Fruit fly (Drosophila melanogaster) whole organism, embryonic: ENCODE data around the gene CG12783.

Experiments
- Bdp1 ChIP-seq: fragments of 200-800 bp; sonication (Bioruptor generic); optimal IDR thresholded peaks from 3 replicates; lab custom pipeline; 2016; ENCODE audit warnings: missing biosample characterization, missing genetic modification characterization
- CG10267 ChIP-seq: fragments of 200-800 bp; sonication (Bioruptor generic); optimal IDR thresholded peaks from 2 replicates; lab custom pipeline; 2018; ENCODE audit warnings: missing biosample characterization, mild to moderate bottlenecking, missing genetic modification characterization, moderate library complexity
- CG11504 ChIP-seq: fragments of 200-800 bp; sonication (Bioruptor generic); optimal IDR thresholded peaks from 3 replicates; lab custom pipeline; 2019; ENCODE audit warnings: missing biosample characterization, mild to moderate bottlenecking, missing genetic modification characterization, moderate library complexity
- CG12744 ChIP-seq: fragments of 200-800 bp; sonication (Bioruptor generic); optimal IDR thresholded peaks from 2 replicates; lab custom pipeline; 2016; ENCODE audit warnings: missing biosample characterization, missing genetic modification characterization
- CG13424 ChIP-seq: fragments of 200-800 bp; sonication (Bioruptor generic); optimal IDR thresholded peaks from 2 replicates; lab custom pipeline; 2019; ENCODE audit warnings: missing biosample characterization, mild to moderate bottlenecking, missing genetic modification characterization, moderate library complexity
- CG13894 ChIP-seq: fragments of 200-800 bp; sonication (Bioruptor generic); optimal IDR thresholded peaks from 3 replicates; lab custom pipeline; 2018; ENCODE audit warnings: missing biosample characterization, mild to moderate bottlenecking, missing genetic modification characterization, moderate library complexity
- CG14050 ChIP-seq: fragments of 200-800 bp; sonication (Bioruptor generic); IDR thresholded peaks from 3 replicates; pipeline ENCODE4 v1.3.6; 2022; ENCODE audit warnings: missing biosample characterization, missing genetic modification characterization
- CG14667 ChIP-seq: fragments of 200-800 bp; sonication (Bioruptor generic); IDR thresholded peaks from 2 replicates; pipeline ENCODE4 v1.3.6; 2022; ENCODE audit warnings: missing biosample characterization, missing genetic modification characterization
- CG14710 ChIP-seq: fragments of 200-800 bp; sonication (Bioruptor generic); optimal IDR thresholded peaks from 3 replicates; lab custom pipeline; 2019; ENCODE audit warnings: missing biosample characterization, mild to moderate bottlenecking, missing genetic modification characterization, moderate library complexity
- CG15011 ChIP-seq: fragments of 200-800 bp; sonication (Bioruptor generic); optimal IDR thresholded peaks from 3 replicates; lab custom pipeline; 2018; ENCODE audit warnings: missing biosample characterization, mild to moderate bottlenecking, missing genetic modification characterization
- CG15073 ChIP-seq: fragments of 200-800 bp; sonication (Bioruptor generic); optimal IDR thresholded peaks from 2 replicates; lab custom pipeline; 2016; ENCODE audit warnings: missing biosample characterization, missing genetic modification characterization
- CG17912 ChIP-seq: fragments of 200-800 bp; sonication (Bioruptor generic); optimal IDR thresholded peaks from 2 replicates; lab custom pipeline; 2018; ENCODE audit warnings: missing biosample characterization, mild to moderate bottlenecking, missing genetic modification characterization
- CG32772 ChIP-seq: fragments of 200-800 bp; sonication (Bioruptor generic); IDR thresholded peaks from 2 replicates; pipeline ENCODE4 v1.3.6; 2022; ENCODE audit warnings: missing biosample characterization, missing genetic modification characterization
- CG34224 ChIP-seq: fragments of 200-800 bp; sonication (Bioruptor generic); IDR thresholded peaks from 3 replicates; pipeline ENCODE4 v1.3.6; 2022; ENCODE audit warnings: missing biosample characterization, missing genetic modification characterization; ENCODE audit not compliant: partially characterized antibody
- CG3838 ChIP-seq: fragments of 200-800 bp; sonication (Bioruptor generic); optimal IDR thresholded peaks from 3 replicates; lab custom pipeline; 2016; ENCODE audit warnings: missing biosample characterization, missing genetic modification characterization
- CG4707 ChIP-seq: fragments of 200-800 bp; sonication (Bioruptor generic); optimal IDR thresholded peaks from 2 replicates; lab custom pipeline; 2018; ENCODE audit warnings: missing biosample characterization, mild to moderate bottlenecking, missing genetic modification characterization, moderate library complexity
- CG4854 ChIP-seq: fragments of 200-800 bp; sonication (Bioruptor generic); optimal IDR thresholded peaks from 2 replicates; lab custom pipeline; 2016; ENCODE audit warnings: missing biosample characterization, missing genetic modification characterization, inconsistent platforms
- CG6654 ChIP-seq: fragments of 200-800 bp; sonication (Bioruptor generic); optimal IDR thresholded peaks from 2 replicates; lab custom pipeline; 2017; ENCODE audit warnings: missing biosample characterization, mild to moderate bottlenecking, missing genetic modification characterization
- CG6689 ChIP-seq: fragments of 200-800 bp; sonication (Bioruptor generic); IDR thresholded peaks from 2 replicates; pipeline ENCODE4 v1.3.6; 2022; ENCODE audit warnings: missing biosample characterization, missing genetic modification characterization
- CG7556 ChIP-seq: fragments of 200-800 bp; sonication (Bioruptor generic); optimal IDR thresholded peaks from 2 replicates; lab custom pipeline; 2017; ENCODE audit warnings: missing biosample characterization, mild to moderate bottlenecking, missing genetic modification characterization
- CG7786 ChIP-seq: fragments of 200-800 bp; sonication (Bioruptor generic); optimal IDR thresholded peaks from 2 replicates; lab custom pipeline; 2016; ENCODE audit warnings: missing biosample characterization, missing genetic modification characterization
- CoRest ChIP-seq: fragments of 200-800 bp; sonication (Bioruptor generic); optimal IDR thresholded peaks from 3 replicates; lab custom pipeline; 2018; ENCODE audit warnings: missing biosample characterization, mild to moderate bottlenecking, missing genetic modification characterization, moderate library complexity
- Dbx ChIP-seq: fragments of 200-800 bp; sonication (Bioruptor generic); IDR thresholded peaks from 3 replicates; pipeline ENCODE4 v1.3.6; 2022; ENCODE audit warnings: missing biosample characterization, missing genetic modification characterization
- E2f1 ChIP-seq: fragments of 200-800 bp; sonication (Bioruptor generic); IDR thresholded peaks from 2 replicates; pipeline ENCODE4 v1.3.6; 2022; ENCODE audit warnings: missing biosample characterization, missing genetic modification characterization
- Hand ChIP-seq: fragments of 200-800 bp; sonication (Bioruptor generic); optimal IDR thresholded peaks from 2 replicates; lab custom pipeline; 2017; ENCODE audit warnings: mild to moderate bottlenecking, missing biosample characterization, missing genetic modification reagents, missing genetic modification characterization
- Opbp ChIP-seq: fragments of 200-800 bp; sonication (Bioruptor generic); IDR thresholded peaks from 3 replicates; pipeline ENCODE4 v1.3.6; 2022; ENCODE audit warnings: missing biosample characterization, missing genetic modification characterization; ENCODE audit not compliant: partially characterized antibody
- Ptx1 ChIP-seq: fragments of 200-800 bp; sonication (Bioruptor generic); IDR thresholded peaks from 2 replicates; pipeline ENCODE4 v1.3.6; 2022; ENCODE audit warnings: missing biosample characterization, missing genetic modification characterization
- Rx ChIP-seq: fragments of 200-800 bp; sonication (Bioruptor generic); IDR thresholded peaks from 2 replicates; pipeline ENCODE4 v1.3.6; 2022; ENCODE audit warnings: missing biosample characterization, missing genetic modification characterization
- Sin3A ChIP-seq: fragments of >200 bp; optimal IDR thresholded peaks from 2 replicates; lab custom pipeline; 2018
- abd-A ChIP-seq: fragments of 200-800 bp; sonication (Bioruptor generic); optimal IDR thresholded peaks from 3 replicates; lab custom pipeline; 2019; ENCODE audit warnings: missing biosample characterization, mild to moderate bottlenecking, missing genetic modification characterization, moderate library complexity
- bab2 ChIP-seq: fragments of 200-800 bp; sonication (Bioruptor generic); optimal IDR thresholded peaks from 2 replicates; lab custom pipeline; 2016; ENCODE audit warnings: missing biosample characterization, missing genetic modification characterization
- bcd ChIP-seq: fragments of 200-800 bp; sonication (Bioruptor generic); optimal IDR thresholded peaks from 2 replicates; lab custom pipeline; 2017; ENCODE audit warnings: missing biosample characterization, mild to moderate bottlenecking, missing genetic modification characterization
- chm ChIP-seq: fragments of 200-800 bp; sonication (Bioruptor generic); IDR thresholded peaks from 2 replicates; pipeline ENCODE4 v1.3.6; 2022; ENCODE audit warnings: missing biosample characterization, missing genetic modification characterization
- dpn ChIP-seq, 2 experiments: fragments of 200-800 bp; sonication (Bioruptor generic); optimal IDR thresholded peaks; 3 replicates each; lab custom pipeline; 2016; ENCODE audit warnings: missing biosample characterization in 2 of 2, missing genetic modification characterization in 2 of 2
- emc ChIP-seq: fragments of 200-800 bp; sonication (Bioruptor generic); optimal IDR thresholded peaks from 2 replicates; lab custom pipeline; 2016; ENCODE audit warnings: missing biosample characterization, missing genetic modification characterization
- ewg ChIP-seq: fragments of 200-800 bp; sonication (Bioruptor generic); optimal IDR thresholded peaks from 3 replicates; lab custom pipeline; 2017; ENCODE audit warnings: mild to moderate bottlenecking, missing biosample characterization, missing genetic modification reagents, missing genetic modification characterization
- gce ChIP-seq: fragments of 200-800 bp; sonication (Bioruptor generic); IDR thresholded peaks from 3 replicates; pipeline ENCODE4 v1.3.6; 2022; ENCODE audit warnings: missing biosample characterization, missing genetic modification characterization
- gcm2 ChIP-seq: fragments of 200-800 bp; sonication (Bioruptor generic); optimal IDR thresholded peaks from 2 replicates; lab custom pipeline; 2016; ENCODE audit warnings: missing biosample characterization, missing genetic modification characterization
- ham ChIP-seq: fragments of 200-800 bp; sonication (Bioruptor generic); IDR thresholded peaks from 2 replicates; pipeline ENCODE4 v1.3.6; 2022; ENCODE audit warnings: missing biosample characterization, missing genetic modification characterization
- her ChIP-seq: fragments of 200-800 bp; sonication (Bioruptor generic); optimal IDR thresholded peaks from 2 replicates; lab custom pipeline; 2016; ENCODE audit warnings: missing biosample characterization, missing genetic modification characterization
- insv ChIP-seq, 2 experiments: fragments of 200-800 bp; sonication (Bioruptor generic); optimal IDR thresholded peaks; 3 replicates each; lab custom pipeline; 2016 to 2018; ENCODE audit warnings: missing biosample characterization in 2 of 2, missing genetic modification characterization in 2 of 2
- kah ChIP-seq: fragments of 200-800 bp; sonication (Bioruptor generic); optimal IDR thresholded peaks from 2 replicates; lab custom pipeline; 2018; ENCODE audit warnings: missing biosample characterization, mild to moderate bottlenecking, missing genetic modification characterization
- lbe ChIP-seq: fragments of 200-800 bp; sonication (Bioruptor generic); optimal IDR thresholded peaks from 2 replicates; lab custom pipeline; 2016; ENCODE audit warnings: missing biosample characterization, mild to moderate bottlenecking, missing genetic modification characterization
- nau ChIP-seq: fragments of 200-800 bp; sonication (Bioruptor generic); optimal IDR thresholded peaks from 3 replicates; lab custom pipeline; 2017; ENCODE audit warnings: missing biosample characterization, mild to moderate bottlenecking, missing genetic modification characterization, missing genetic modification reagents
- ro ChIP-seq: fragments of 200-800 bp; sonication (Bioruptor generic); IDR thresholded peaks from 2 replicates; pipeline ENCODE4 v1.3.6; 2022; ENCODE audit warnings: missing biosample characterization, missing genetic modification characterization
- schlank ChIP-seq: fragments of 200-800 bp; sonication (Bioruptor generic); optimal IDR thresholded peaks from 2 replicates; lab custom pipeline; 2018; ENCODE audit warnings: missing biosample characterization, mild to moderate bottlenecking, missing genetic modification characterization
- sens-2 ChIP-seq: fragments of 200-800 bp; sonication (Bioruptor generic); IDR thresholded peaks from 2 replicates; pipeline ENCODE4 v1.3.6; 2022; ENCODE audit warnings: missing biosample characterization, missing genetic modification characterization
- so ChIP-seq: fragments of 200-800 bp; sonication (Bioruptor generic); IDR thresholded peaks from 3 replicates; pipeline ENCODE4 v1.3.6; 2022; ENCODE audit warnings: missing biosample characterization, missing genetic modification characterization
- sr ChIP-seq: fragments of 200-800 bp; sonication (Bioruptor generic); IDR thresholded peaks from 3 replicates; pipeline ENCODE4 v1.3.6; 2022; ENCODE audit warnings: missing biosample characterization, missing genetic modification characterization

The CG12783 gene

DNA sequence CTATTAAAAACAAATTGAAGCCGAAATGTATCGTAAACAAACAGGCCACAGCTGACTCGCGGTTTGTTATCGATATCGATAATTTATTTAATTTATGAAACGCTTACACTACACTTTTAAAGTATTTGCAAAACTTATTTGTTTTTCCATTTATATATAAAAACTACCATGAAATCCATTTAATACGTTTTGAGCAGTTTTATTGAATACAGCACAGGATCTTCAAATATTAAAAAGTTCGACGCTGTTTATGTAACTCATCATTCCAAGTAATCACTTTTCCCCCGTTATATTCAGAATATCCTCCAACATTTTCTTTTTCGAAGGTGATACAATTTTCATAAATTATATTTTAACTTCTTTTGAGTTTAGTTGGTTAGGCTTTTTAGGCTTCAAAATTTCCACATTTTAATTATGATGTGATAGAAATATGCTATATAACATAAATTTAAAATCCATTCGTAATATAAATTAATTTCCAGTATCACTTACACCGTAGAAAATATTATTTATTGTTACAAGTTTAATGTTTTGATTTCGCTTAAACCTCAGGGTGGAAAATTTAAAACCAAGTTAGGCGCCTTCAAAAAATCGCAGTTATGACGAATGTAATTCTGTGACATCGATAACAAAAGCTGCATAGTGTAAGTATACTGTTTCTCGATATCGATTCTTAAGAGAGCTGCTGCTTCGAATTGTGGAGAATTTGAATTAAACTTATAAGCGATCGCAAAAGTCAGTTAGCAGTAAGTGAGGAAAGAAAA, 33.9 kb upstream of the CG12783 start, which contains the start of the genes CG10324 and CCT3 (continued):
- TF ChIP-seq CG4854 (GFP tag; lab: Kevin White, UChicago) (peak; percentile 43), bcd (peak; percentile 62), gce (GFP tag; lab: Robert Waterston, UW) (no peak), dpn (GFP tag; optimal IDR thresholded peaks at IDR 0.05; lab: Kevin White, UChicago) (peak; percentile 55 to 59), CG13424 (tag; lab: Kevin White, UChicago) (peak; percentile 81), CG3838 (no peak), insv (GFP tag; optimal IDR thresholded peaks at IDR 0.05; lab: Kevin White, UChicago) (peak in 1 of 2 experiments; percentile 37), Opbp (peak; percentile 57; the same call in 2 of the 3 replicates), Ptx1 (GFP tag; lab: Robert Waterston, UW) (peak; percentile 67), CG14050 (peak; percentile 56; the same call in 2 of the 3 replicates), sr (GFP tag; lab: Robert Waterston, UW) (no peak), Bdp1 (GFP tag; lab: Kevin White, UChicago) (no peak), E2f1 (GFP tag; lab: Robert Waterston, UW) (peak; percentile 19; the same call in 1 of the 2 replicates), CG7786 (GFP tag; lab: Kevin White, UChicago) (peak; percentile 41), CG13894 (tag; lab: Kevin White, UChicago) (peak; percentile 25), Hand (GFP tag; lab: Kevin White, UChicago) (peak; percentile 16), CG15011 (GFP tag; lab: Kevin White, UChicago) (no peak), gcm2 (GFP tag; lab: Kevin White, UChicago) (peak; percentile 4), CG14710 (tag; lab: Kevin White, UChicago) (peak; percentile 65), CG14667 (GFP tag; lab: Robert Waterston, UW) (no peak; the same call in 1 of the 2 replicates), ewg (no peak), ro (GFP tag; lab: Robert Waterston, UW) (no peak), nau (GFP tag; lab: Kevin White, UChicago) (no peak), CG7556 (GFP tag; lab: Kevin White, UChicago) (peak; percentile 66), bab2 (peak; percentile 56), Sin3A (lab: Kevin White, UChicago) (no peak), CG15073 (GFP tag; lab: Kevin White, UChicago) (no peak), CoRest (tag; lab: Kevin White, UChicago) (peak; percentile 87), Dbx (GFP tag; lab: Robert Waterston, UW) (peak; percentile 44; the same call in 1 of the 3 replicates), schlank (tag; lab: Kevin White, UChicago) (peak; percentile 8), kah (GFP tag; lab: Kevin White, UChicago) (peak; percentile 26), CG10267 (tag; lab: Kevin White, UChicago) (peak; percentile 63), CG32772 (peak; percentile 47), CG12744 (GFP tag; lab: Kevin White, UChicago) (no peak), CG34224 (GFP tag; lab: Robert Waterston, UW) (no peak; the same call in 2 of the 3 replicates), CG4707 (GFP tag; lab: Kevin White, UChicago) (no peak), lbe (no peak), so (GFP tag; lab: Robert Waterston, UW) (0 out of 3 replicates have a peak, but pooled peaks have one; percentile 30), Rx (GFP tag; lab: Robert Waterston, UW) (no peak; the same call in 1 of the 2 replicates), CG17912 (GFP tag; lab: Kevin White, UChicago) (peak; percentile 38), her (no peak), emc (GFP tag; lab: Kevin White, UChicago) (no peak), abd-A (no peak), sens-2 (GFP tag; lab: Robert Waterston, UW) (peak; percentile 26; the same call in 1 of the 2 replicates), CG11504 (no peak), chm (GFP tag; lab: Robert Waterston, UW) (peak; percentile 53; the same call in 1 of the 2 replicates), CG6689 (GFP tag; lab: Robert Waterston, UW) (peak; percentile 59; the same call in 1 of the 2 replicates), CG6654 (GFP tag; lab: Kevin White, UChicago) (no peak), ham (GFP tag; lab: Robert Waterston, UW) (no peak)
